Worm (Caenorhabditis elegans): Measurements from ENCODE around the gene grl-2.

grl-2 gene

ce11 chrV:12987061-12987460, 42.2 kb downstream of the grl-2 start, which contains the start of gene shw-3:
Gene shw-3 (minus strand): TSS chrV:12987161.
- TF ChIP-seq nhr-21 (tag; optimal IDR thresholded peaks at IDR 0.05) (no peak), mbf-1 (tag; optimal IDR thresholded peaks at IDR 0.05) (no peak), elt-3 (tag; optimal IDR thresholded peaks at IDR 0.05) (no peak), lin-13 (GFP tag; optimal IDR thresholded peaks at IDR 0.05) (no peak), snpc-4 (tag; optimal IDR thresholded peaks at IDR 0.05) (no peak), aly-2 (tag; optimal IDR thresholded peaks at IDR 0.05) (no peak), egl-27 (tag; optimal IDR thresholded peaks at IDR 0.05) (no peak), nhr-77 (tag; optimal IDR thresholded peaks at IDR 0.05) (no peak), mdl-1 (tag; optimal IDR thresholded peaks at IDR 0.05) (no peak), F13H6.1 (tag; optimal IDR thresholded peaks at IDR 0.05) (no peak)

ce11 chrV:12988256-12988655, 43.4 kb downstream of the grl-2 start, which contains the start of gene F15B9.8:
Gene F15B9.8 (plus strand): TSS chrV:12988556.
- TF ChIP-seq ceh-82 (tag; optimal IDR thresholded peaks at IDR 0.05): no peak
- no peak for TF ChIP-seq mab-5 (tag; optimal IDR thresholded peaks at IDR 0.05)
- no peak for TF ChIP-seq lin-11 (tag; optimal IDR thresholded peaks at IDR 0.05)
- TF ChIP-seq zag-1 (tag; optimal IDR thresholded peaks at IDR 0.05): no peak
- TF ChIP-seq ZK546.5 (tag; optimal IDR thresholded peaks at IDR 0.05): no peak
- TF ChIP-seq unc-62 (GFP tag; optimal IDR thresholded peaks at IDR 0.05): no peak
- TF ChIP-seq unc-55 (GFP tag; optimal IDR thresholded peaks at IDR 0.05): no peak
- no peak for TF ChIP-seq mbf-1 (tag; optimal IDR thresholded peaks at IDR 0.05)
- no peak for TF ChIP-seq nhr-77 (tag; optimal IDR thresholded peaks at IDR 0.05)

- TF ChIP-seq dmd-4 (tag; optimal IDR thresholded peaks at IDR 0.05): no peak
- TF ChIP-seq nhr-25 (tag; optimal IDR thresholded peaks at IDR 0.05): peak; percentile 77
These were observed 48.0 kb downstream of the grl-2 start, which contains the start of the genes F15B9.11 and dsl-7 for ce11 chrV:12992891-12993290. Gene F15B9.11 (minus strand): TSS chrV:12992895. Gene dsl-7 (plus strand): TSS chrV:12993150.

- TF ChIP-seq snpc-4 (tag; optimal IDR thresholded peaks at IDR 0.05) (no peak), gmeb-1 (tag; optimal IDR thresholded peaks at IDR 0.05) (no peak), ztf-1 (GFP tag; conservative IDR thresholded peaks at IDR 0.05) (no peak), lin-13 (GFP tag; optimal IDR thresholded peaks at IDR 0.05) (no peak)
These were observed 50.4 kb downstream of the grl-2 start, which contains the start of gene far-5 for ce11 chrV:12995269-12995668. Gene far-5 (plus strand): TSS chrV:12995569.
